Comparison of ENCODE assay signal across 2 worm cellular contexts in the genomic region with DNA sequence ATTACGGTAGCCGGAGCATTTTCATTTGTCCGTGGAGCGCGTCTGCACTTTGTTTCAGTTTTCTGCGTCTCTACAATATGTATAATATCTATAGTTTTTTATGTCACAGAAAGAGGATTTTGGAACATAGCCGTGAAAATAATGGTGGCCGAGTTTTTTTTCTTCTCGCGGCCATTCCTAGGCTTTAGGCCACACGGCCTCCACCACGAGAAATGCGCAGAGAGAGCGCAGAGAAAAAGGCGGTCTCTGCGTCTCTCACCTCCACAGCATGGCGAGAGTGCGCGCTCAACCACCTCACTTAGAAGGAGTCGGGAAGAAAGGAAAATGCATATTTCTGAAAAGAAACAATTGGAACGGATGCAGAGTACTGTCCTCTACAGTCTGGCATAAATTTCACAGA.
A peak's percentile ranks its signal among the peaks of the same experiment; 100 is the strongest.
TF ChIP-seq lines count a peak whose summit lies in the region.

No protein-coding gene starts in this region.

TF ChIP-seq in whole organism, L1 larva, 84 proteins besides CTCF, POLR2A, EP300 and RAD21 (continued from another document):
- TF ChIP-seq nhr-71 (tag; optimal IDR thresholded peaks at IDR 0.05; lab: Kevin White, UChicago) (peak; percentile 55), dsc-1 (tag; optimal IDR thresholded peaks at IDR 0.05; lab: Kevin White, UChicago) (peak; percentile 28), rnt-1 (tag; optimal IDR thresholded peaks at IDR 0.05; lab: Kevin White, UChicago) (peak; percentile 45), dpl-1 (GFP tag; optimal IDR thresholded peaks at IDR 0.05; lab: Kevin White, UChicago) (peak in 1 of 3 experiments; percentile 7), ceh-82 (tag; optimal IDR thresholded peaks at IDR 0.05; lab: Kevin White, UChicago) (peak in 1 of 3 experiments; percentile 16), mab-9 (GFP tag; IDR thresholded peaks at IDR 0.05; lab: Robert Waterston, UW) (peak; percentile 77), sox-4 (tag; optimal IDR thresholded peaks at IDR 0.05; lab: Kevin White, UChicago) (peak; percentile 27), nhr-20 (tag; optimal IDR thresholded peaks at IDR 0.05; lab: Kevin White, UChicago) (peak; percentile 24), swsn-7 (tag; optimal IDR thresholded peaks at IDR 0.05; lab: Kevin White, UChicago) (peak; percentile 47), nhr-47 (tag; optimal IDR thresholded peaks at IDR 0.05; lab: Kevin White, UChicago) (peak; percentile 64), lin-14 (GFP tag; optimal IDR thresholded peaks at IDR 0.05; lab: Kevin White, UChicago) (peak; percentile 51), ceh-88 (GFP tag; IDR thresholded peaks at IDR 0.05; lab: Robert Waterston, UW) (0 out of 2 replicates have a peak, but pooled peaks have one; percentile 24), xbp-1 (tag; optimal IDR thresholded peaks at IDR 0.05; lab: Kevin White, UChicago) (peak; percentile 6)

TF ChIP-seq in whole organism, L4 larva, 104 proteins besides CTCF, POLR2A, EP300 and RAD21 (continued from another document):
- TF ChIP-seq lin-29 (GFP tag; IDR thresholded peaks at IDR 0.05; lab: Robert Waterston, UW) (peak; percentile 69; the same call in 1 of the 2 replicates), ceh-44 (GFP tag; IDR thresholded peaks at IDR 0.05; lab: Robert Waterston, UW) (0 out of 2 replicates have a peak, but pooled peaks have one; percentile 17), set-16 (GFP tag; IDR thresholded peaks at IDR 0.05; lab: Robert Waterston, UW) (peak; percentile 71), Y48G9A.11 (GFP tag; IDR thresholded peaks at IDR 0.05; lab: Robert Waterston, UW) (0 out of 2 replicates have a peak, but pooled peaks have one; percentile 25), lin-38 (GFP tag; IDR thresholded peaks at IDR 0.05; lab: Robert Waterston, UW) (peak; percentile 88), mxl-2 (GFP tag; conservative IDR thresholded peaks at IDR 0.05; lab: Robert Waterston, UW) (peak; percentile 65; the same call in 1 of the 2 replicates), hmg-1.1 (GFP tag; IDR thresholded peaks at IDR 0.05; lab: Robert Waterston, UW) (peak; percentile 88), lin-1 (GFP tag; IDR thresholded peaks at IDR 0.05; lab: Robert Waterston, UW) (peak; percentile 44; the same call in 1 of the 2 replicates)
